Worm (Caenorhabditis elegans) whole organism, L2 larva: ENCODE results near the gene F08H9.3.

Experiments
- C34F6.9 ChIP-seq: fragments of 150-350 bp; optimal IDR thresholded peaks from 2 replicates; lab custom pipeline; 2014; ENCODE audit warnings: missing biosample characterization, missing genetic modification characterization
- F13H6.1 ChIP-seq: sonication (generic microtip); optimal IDR thresholded peaks from 2 replicates; lab custom pipeline; 2016; ENCODE audit warnings: missing genetic modification characterization, missing compliant biosample characterization
- R02D3.7 ChIP-seq: fragments of 150-350 bp; optimal IDR thresholded peaks from 2 replicates; lab custom pipeline; 2014; ENCODE audit warnings: missing biosample characterization, missing genetic modification characterization
- Y55F3AM.14 ChIP-seq: fragments of 200-800 bp; sonication (Bioruptor generic); optimal IDR thresholded peaks from 2 replicates; lab custom pipeline; 2018; ENCODE audit warnings: mild to moderate bottlenecking, missing genetic modification characterization, missing compliant biosample characterization
- ZK546.5 ChIP-seq: sonication (generic microtip); optimal IDR thresholded peaks from 2 replicates; lab custom pipeline; 2017; ENCODE audit warnings: missing biosample characterization, missing genetic modification characterization
- alr-1 ChIP-seq: fragments of 150-350 bp; optimal IDR thresholded peaks from 2 replicates; lab custom pipeline; 2014; ENCODE audit warnings: missing biosample characterization, missing genetic modification characterization
- aly-2 ChIP-seq: fragments of 150-350 bp; optimal IDR thresholded peaks from 2 replicates; lab custom pipeline; 2014; ENCODE audit warnings: missing biosample characterization, missing genetic modification characterization
- ama-1 ChIP-seq: fragments of 150-350 bp; optimal IDR thresholded peaks from 2 replicates; lab custom pipeline; 2018; ENCODE audit warnings: inconsistent platforms
- blmp-1 ChIP-seq: sonication (generic microtip); optimal IDR thresholded peaks from 2 replicates; lab custom pipeline; 2017; ENCODE audit warnings: missing genetic modification characterization, mild to moderate bottlenecking, missing compliant biosample characterization, antibody characterized with exemption, moderate library complexity; ENCODE audit not compliant: insufficient read depth
- ceh-16 ChIP-seq: fragments of 150-350 bp; optimal IDR thresholded peaks from 2 replicates; lab custom pipeline; 2014; ENCODE audit warnings: missing biosample characterization, missing genetic modification characterization
- crh-2 ChIP-seq: sonication (generic microtip); optimal IDR thresholded peaks from 2 replicates; lab custom pipeline; 2017; ENCODE audit warnings: missing biosample characterization, missing genetic modification characterization
- egl-27 ChIP-seq: sonication (generic microtip); optimal IDR thresholded peaks from 3 replicates; lab custom pipeline; 2017; ENCODE audit warnings: missing biosample characterization, missing genetic modification reagents, missing genetic modification characterization
- elt-3 ChIP-seq: sonication (generic microtip); optimal IDR thresholded peaks from 2 replicates; lab custom pipeline; 2017; ENCODE audit warnings: missing biosample characterization, missing genetic modification characterization
- fos-1 ChIP-seq: fragments of 150-350 bp; optimal IDR thresholded peaks from 2 replicates; lab custom pipeline; 2014; ENCODE audit warnings: missing biosample characterization, missing genetic modification characterization
- gmeb-1 ChIP-seq: fragments of 150-350 bp; optimal IDR thresholded peaks from 2 replicates; lab custom pipeline; 2014; ENCODE audit warnings: missing biosample characterization, missing genetic modification characterization
- lin-11 ChIP-seq: fragments of 150-350 bp; sonication (generic microtip); optimal IDR thresholded peaks from 2 replicates; lab custom pipeline; 2014; ENCODE audit warnings: missing biosample characterization, missing genetic modification characterization, inconsistent platforms, mixed read lengths
- lin-13 ChIP-seq: fragments of 150-350 bp; optimal IDR thresholded peaks from 2 replicates; lab custom pipeline; 2014; ENCODE audit warnings: missing biosample characterization, missing genetic modification reagents, missing genetic modification characterization
- lin-39 ChIP-seq: fragments of 150-350 bp; optimal IDR thresholded peaks from 2 replicates; lab custom pipeline; 2014; ENCODE audit warnings: missing biosample characterization, missing genetic modification reagents, missing genetic modification characterization
- mbf-1 ChIP-seq: sonication (generic microtip); optimal IDR thresholded peaks from 2 replicates; lab custom pipeline; 2017; ENCODE audit warnings: missing biosample characterization, missing genetic modification characterization
- mdl-1 ChIP-seq, 2 experiments: fragments of 150-350 bp in 1 of 2; sonication (generic microtip) in 1 of 2; optimal IDR thresholded peaks; 2 replicates each; lab custom pipeline; 2017; ENCODE audit warnings: missing biosample characterization in 2 of 2, missing genetic modification characterization in 2 of 2
- nhr-12 ChIP-seq: fragments of 150-350 bp; optimal IDR thresholded peaks from 2 replicates; lab custom pipeline; 2014; ENCODE audit warnings: missing biosample characterization, missing genetic modification characterization
- nhr-129 ChIP-seq: fragments of 150-350 bp; optimal IDR thresholded peaks from 2 replicates; lab custom pipeline; 2014; ENCODE audit warnings: missing biosample characterization, missing genetic modification characterization
- nhr-21 ChIP-seq: fragments of 150-350 bp; optimal IDR thresholded peaks from 2 replicates; lab custom pipeline; 2014; ENCODE audit warnings: missing biosample characterization, missing genetic modification characterization
- nhr-23 ChIP-seq: fragments of 150-350 bp; optimal IDR thresholded peaks from 2 replicates; lab custom pipeline; 2014; ENCODE audit warnings: missing biosample characterization, missing genetic modification reagents, missing genetic modification characterization
- nhr-237 ChIP-seq: fragments of 150-350 bp; optimal IDR thresholded peaks from 2 replicates; lab custom pipeline; 2014; ENCODE audit warnings: missing biosample characterization, missing genetic modification characterization
- nhr-25 ChIP-seq: fragments of 150-350 bp; sonication (generic microtip); optimal IDR thresholded peaks from 3 replicates; lab custom pipeline; 2014; ENCODE audit warnings: missing biosample characterization, missing genetic modification characterization
- nhr-6 ChIP-seq: fragments of 150-350 bp; optimal IDR thresholded peaks from 2 replicates; lab custom pipeline; 2014; ENCODE audit warnings: missing biosample characterization, missing genetic modification characterization
- nhr-77 ChIP-seq: fragments of 150-350 bp; optimal IDR thresholded peaks from 2 replicates; lab custom pipeline; 2014; ENCODE audit warnings: missing biosample characterization, missing genetic modification characterization
- peb-1 ChIP-seq: fragments of 150-350 bp; optimal IDR thresholded peaks from 2 replicates; lab custom pipeline; 2014; ENCODE audit warnings: missing biosample characterization, missing genetic modification characterization
- sma-3 ChIP-seq: sonication (generic microtip); optimal IDR thresholded peaks from 2 replicates; lab custom pipeline; 2016; ENCODE audit warnings: missing genetic modification reagents, missing genetic modification characterization, missing compliant biosample characterization
- sma-9 ChIP-seq, 2 experiments: fragments of 150-350 bp in 1 of 2; sonication (generic microtip) in 1 of 2; optimal IDR thresholded peaks; 2 replicates each; lab custom pipeline; 2014 to 2016; ENCODE audit warnings: missing genetic modification characterization in 2 of 2, mild to moderate bottlenecking in 1 of 2, missing biosample characterization in 1 of 2, missing compliant biosample characterization in 1 of 2, missing genetic modification reagents in 1 of 2, moderate library complexity in 1 of 2
- snpc-4 ChIP-seq: fragments of 150-350 bp; optimal IDR thresholded peaks from 2 replicates; lab custom pipeline; 2014; ENCODE audit warnings: missing biosample characterization, missing genetic modification characterization
- unc-39 ChIP-seq: fragments of 150-350 bp; optimal IDR thresholded peaks from 2 replicates; lab custom pipeline; 2014; ENCODE audit warnings: missing biosample characterization, missing genetic modification characterization
- unc-55 ChIP-seq: fragments of 150-350 bp; sonication (generic microtip); optimal IDR thresholded peaks from 3 replicates; lab custom pipeline; 2014; ENCODE audit warnings: missing biosample characterization, missing genetic modification reagents, missing genetic modification characterization
- zag-1 ChIP-seq: fragments of 150-350 bp; optimal IDR thresholded peaks from 2 replicates; lab custom pipeline; 2014; ENCODE audit warnings: missing biosample characterization, missing genetic modification characterization

Gene F08H9.3

DNA sequence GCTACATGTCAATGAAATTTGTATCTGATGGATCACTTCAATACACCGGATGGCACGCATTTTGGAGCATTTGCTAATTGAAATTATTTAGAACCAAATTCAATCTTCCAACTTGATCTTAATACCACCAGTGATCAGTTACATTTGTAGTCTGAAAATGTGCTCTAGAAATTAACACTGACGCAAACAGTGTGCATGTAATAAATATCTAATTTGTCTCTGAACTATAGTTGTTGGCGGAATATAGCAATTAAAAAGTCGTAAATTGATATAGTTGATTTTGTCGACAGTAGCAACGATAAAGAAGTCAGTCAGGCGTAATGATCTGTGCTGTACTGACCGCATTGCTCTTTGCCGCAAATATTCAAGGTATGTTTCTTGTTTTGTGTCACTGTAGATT lies 9.1 kb upstream of the F08H9.3 start, which contains the start of gene clec-227:
Gene clec-227 (plus strand): TSS at position 301 of the 400 bp plus-strand sequence.
- TF ChIP-seq Y55F3AM.14 (GFP tag; lab: Kevin White, UChicago): no peak
- no peak for TF ChIP-seq lin-11 (tag; lab: Kevin White, UChicago)
- TF ChIP-seq crh-2 (tag; lab: Kevin White, UChicago): no peak
- TF ChIP-seq peb-1 (tag; lab: Kevin White, UChicago): no peak
- TF ChIP-seq F13H6.1 (tag; lab: Kevin White, UChicago): no peak
- no peak for TF ChIP-seq snpc-4 (tag; lab: Kevin White, UChicago)
- TF ChIP-seq lin-39 (tag; lab: Kevin White, UChicago): no peak
- no peak for TF ChIP-seq nhr-237 (tag; lab: Kevin White, UChicago)
- no peak for TF ChIP-seq ceh-16 (tag; lab: Kevin White, UChicago)
- TF ChIP-seq blmp-1 (tag; lab: Kevin White, UChicago): no peak
- no peak for TF ChIP-seq ama-1

DNA sequence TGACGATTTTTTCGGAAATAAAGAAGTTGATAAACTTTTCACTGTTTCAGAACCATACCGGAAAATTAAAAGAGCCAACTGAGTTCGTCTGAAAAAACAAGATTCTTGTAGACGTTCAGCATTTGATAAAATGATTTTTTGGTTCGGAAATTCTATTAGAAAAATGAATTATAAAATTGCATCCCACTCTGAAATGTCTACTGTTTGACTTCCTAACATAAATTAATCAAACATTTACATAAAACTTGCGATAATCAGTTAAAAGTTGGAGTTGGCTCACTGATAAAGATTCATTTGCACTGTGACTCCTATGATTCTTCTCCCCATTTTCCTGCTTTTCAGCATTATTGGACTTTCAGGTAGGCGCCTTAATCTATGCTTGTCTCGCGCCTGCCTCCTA lies 5.8 kb upstream of the F08H9.3 start, which contains the start of gene clec-57:
Gene clec-57 (plus strand): TSS at position 301 of the 400 bp plus-strand sequence.
- TF ChIP-seq mdl-1 (tag; optimal IDR thresholded peaks at IDR 0.05; lab: Kevin White, UChicago): no peak
- TF ChIP-seq nhr-12 (tag; lab: Kevin White, UChicago): no peak
- TF ChIP-seq sma-9 (GFP tag; optimal IDR thresholded peaks at IDR 0.05; lab: Kevin White, UChicago): no peak
- TF ChIP-seq sma-9 (tag; optimal IDR thresholded peaks at IDR 0.05; lab: Kevin White, UChicago): no peak
- no peak for TF ChIP-seq ama-1
- TF ChIP-seq unc-39 (tag; lab: Kevin White, UChicago): no peak
- no peak for TF ChIP-seq gmeb-1 (tag; lab: Kevin White, UChicago)
- TF ChIP-seq nhr-6: no peak
- no peak for TF ChIP-seq egl-27
- TF ChIP-seq mbf-1 (tag; lab: Kevin White, UChicago): no peak
- no peak for TF ChIP-seq peb-1 (tag; lab: Kevin White, UChicago)
- no peak for TF ChIP-seq zag-1 (tag; lab: Kevin White, UChicago)
- TF ChIP-seq nhr-23 (tag; lab: Kevin White, UChicago): no peak
- no peak for TF ChIP-seq sma-3 (GFP tag; lab: Kevin White, UChicago)
- TF ChIP-seq R02D3.7 (tag; lab: Kevin White, UChicago): no peak
- no peak for TF ChIP-seq nhr-237 (tag; lab: Kevin White, UChicago)
- TF ChIP-seq unc-55 (GFP tag; lab: Kevin White, UChicago): no peak
- TF ChIP-seq lin-13 (GFP tag; lab: Kevin White, UChicago): no peak
- no peak for TF ChIP-seq alr-1 (tag; lab: Kevin White, UChicago)
- no peak for TF ChIP-seq snpc-4 (tag; lab: Kevin White, UChicago)
- no peak for TF ChIP-seq nhr-25 (tag; lab: Kevin White, UChicago)

DNA sequence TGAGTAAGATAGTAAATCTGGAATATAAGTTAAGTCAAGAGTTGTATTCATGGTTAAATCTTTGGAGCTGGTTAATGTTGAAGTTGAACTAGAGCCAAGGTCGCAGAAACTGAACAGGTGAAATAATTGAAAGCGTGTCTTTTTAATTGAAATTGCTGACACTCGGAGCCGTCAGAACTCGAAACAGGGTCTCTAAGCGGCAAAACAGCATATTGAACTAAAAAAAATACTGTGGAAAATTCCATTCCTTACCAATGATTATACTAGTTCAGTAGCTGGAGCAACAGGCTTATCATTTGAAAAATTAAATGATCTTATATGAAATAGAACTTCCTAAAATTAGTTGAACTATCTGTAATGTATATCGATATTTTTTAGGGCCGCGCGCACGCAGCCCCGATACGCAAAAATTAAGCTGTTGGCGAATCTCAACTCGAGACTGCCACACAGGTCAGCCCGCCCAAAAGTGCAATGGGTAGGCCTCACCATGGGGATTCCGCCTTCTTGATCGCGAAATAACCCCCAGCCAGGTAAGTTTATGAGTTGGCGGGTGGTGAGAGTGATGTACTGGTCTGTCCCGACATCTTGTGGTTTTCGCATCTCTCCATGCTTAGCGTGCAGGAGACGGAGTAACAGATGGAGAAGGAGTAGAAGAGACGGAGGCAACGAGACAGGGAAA lies 5.2 kb upstream of the F08H9.3 start, which contains the start of gene srz-97:
Gene srz-97 (minus strand): TSS at position 51 of the 679 bp plus-strand sequence.
- TF ChIP-seq nhr-23 (tag; lab: Kevin White, UChicago) (no peak), nhr-129 (tag; lab: Kevin White, UChicago) (peak; percentile 16), egl-27 (peak; percentile 20), peb-1 (tag; lab: Kevin White, UChicago) (no peak), ama-1 (peak; percentile 7), lin-13 (GFP tag; lab: Kevin White, UChicago) (peak; percentile 19), C34F6.9 (tag; lab: Kevin White, UChicago) (peak; percentile 5), ZK546.5 (tag; lab: Kevin White, UChicago) (no peak), nhr-77 (tag; lab: Kevin White, UChicago) (no peak), sma-3 (GFP tag; lab: Kevin White, UChicago) (peak; percentile 70), fos-1 (tag; lab: Kevin White, UChicago) (peak; percentile 13), zag-1 (tag; lab: Kevin White, UChicago) (peak; percentile 16), sma-9 (GFP tag; optimal IDR thresholded peaks at IDR 0.05; lab: Kevin White, UChicago) (peak; percentile 73), sma-9 (tag; optimal IDR thresholded peaks at IDR 0.05; lab: Kevin White, UChicago) (no peak), elt-3 (no peak), lin-39 (tag; lab: Kevin White, UChicago) (no peak), ceh-16 (tag; lab: Kevin White, UChicago) (peak; percentile 51), crh-2 (tag; lab: Kevin White, UChicago) (peak; percentile 40), aly-2 (tag; lab: Kevin White, UChicago) (no peak), snpc-4 (tag; lab: Kevin White, UChicago) (peak; percentile 96), mbf-1 (tag; lab: Kevin White, UChicago) (no peak), F13H6.1 (tag; lab: Kevin White, UChicago) (peak; percentile 3), nhr-21 (tag; lab: Kevin White, UChicago) (peak; percentile 59)
- TF ChIP-seq, all 48 proteins: peak for 14
